Worm (Caenorhabditis elegans) whole organism, L2 larva: ENCODE data around the gene ocr-1.

Experiments used
- C34F6.9 ChIP-seq: fragments of 150-350 bp; optimal IDR thresholded peaks from 2 replicates; lab custom pipeline; 2014; ENCODE audit warnings: missing biosample characterization, missing genetic modification characterization
- F13H6.1 ChIP-seq: sonication (generic microtip); optimal IDR thresholded peaks from 2 replicates; lab custom pipeline; 2016; ENCODE audit warnings: missing genetic modification characterization, missing compliant biosample characterization
- R02D3.7 ChIP-seq: fragments of 150-350 bp; optimal IDR thresholded peaks from 2 replicates; lab custom pipeline; 2014; ENCODE audit warnings: missing biosample characterization, missing genetic modification characterization
- Y55F3AM.14 ChIP-seq: fragments of 200-800 bp; sonication (Bioruptor generic); optimal IDR thresholded peaks from 2 replicates; lab custom pipeline; 2018; ENCODE audit warnings: mild to moderate bottlenecking, missing genetic modification characterization, missing compliant biosample characterization
- ZK546.5 ChIP-seq: sonication (generic microtip); optimal IDR thresholded peaks from 2 replicates; lab custom pipeline; 2017; ENCODE audit warnings: missing biosample characterization, missing genetic modification characterization
- alr-1 ChIP-seq: fragments of 150-350 bp; optimal IDR thresholded peaks from 2 replicates; lab custom pipeline; 2014; ENCODE audit warnings: missing biosample characterization, missing genetic modification characterization
- ama-1 ChIP-seq: fragments of 150-350 bp; optimal IDR thresholded peaks from 2 replicates; lab custom pipeline; 2018; ENCODE audit warnings: inconsistent platforms
- blmp-1 ChIP-seq: sonication (generic microtip); optimal IDR thresholded peaks from 2 replicates; lab custom pipeline; 2017; ENCODE audit warnings: missing genetic modification characterization, mild to moderate bottlenecking, missing compliant biosample characterization, antibody characterized with exemption, moderate library complexity; ENCODE audit not compliant: insufficient read depth
- ceh-16 ChIP-seq: fragments of 150-350 bp; optimal IDR thresholded peaks from 2 replicates; lab custom pipeline; 2014; ENCODE audit warnings: missing biosample characterization, missing genetic modification characterization
- ceh-82 ChIP-seq: fragments of 150-350 bp; optimal IDR thresholded peaks from 2 replicates; lab custom pipeline; 2014; ENCODE audit warnings: missing biosample characterization, missing genetic modification characterization
- crh-2 ChIP-seq: sonication (generic microtip); optimal IDR thresholded peaks from 2 replicates; lab custom pipeline; 2017; ENCODE audit warnings: missing biosample characterization, missing genetic modification characterization
- egl-27 ChIP-seq: sonication (generic microtip); optimal IDR thresholded peaks from 3 replicates; lab custom pipeline; 2017; ENCODE audit warnings: missing biosample characterization, missing genetic modification reagents, missing genetic modification characterization
- elt-3 ChIP-seq: sonication (generic microtip); optimal IDR thresholded peaks from 2 replicates; lab custom pipeline; 2017; ENCODE audit warnings: missing biosample characterization, missing genetic modification characterization
- fos-1 ChIP-seq: fragments of 150-350 bp; optimal IDR thresholded peaks from 2 replicates; lab custom pipeline; 2014; ENCODE audit warnings: missing biosample characterization, missing genetic modification characterization
- gmeb-1 ChIP-seq: fragments of 150-350 bp; optimal IDR thresholded peaks from 2 replicates; lab custom pipeline; 2014; ENCODE audit warnings: missing biosample characterization, missing genetic modification characterization
- lin-11 ChIP-seq: fragments of 150-350 bp; sonication (generic microtip); optimal IDR thresholded peaks from 2 replicates; lab custom pipeline; 2014; ENCODE audit warnings: missing biosample characterization, missing genetic modification characterization, inconsistent platforms, mixed read lengths
- lin-13 ChIP-seq: fragments of 150-350 bp; optimal IDR thresholded peaks from 2 replicates; lab custom pipeline; 2014; ENCODE audit warnings: missing biosample characterization, missing genetic modification reagents, missing genetic modification characterization
- lin-39 ChIP-seq: fragments of 150-350 bp; optimal IDR thresholded peaks from 2 replicates; lab custom pipeline; 2014; ENCODE audit warnings: missing biosample characterization, missing genetic modification reagents, missing genetic modification characterization
- lsy-2 ChIP-seq, 2 experiments: fragments of 150-350 bp in 1 of 2; sonication (generic microtip) in 1 of 2; optimal IDR thresholded peaks; 2 replicates each; lab custom pipeline; 2014 to 2017; ENCODE audit warnings: missing biosample characterization in 2 of 2, missing genetic modification characterization in 2 of 2
- mab-5 ChIP-seq: fragments of 150-350 bp; optimal IDR thresholded peaks from 2 replicates; lab custom pipeline; 2014; ENCODE audit warnings: missing biosample characterization, missing genetic modification characterization
- mbf-1 ChIP-seq: sonication (generic microtip); optimal IDR thresholded peaks from 2 replicates; lab custom pipeline; 2017; ENCODE audit warnings: missing biosample characterization, missing genetic modification characterization
- mdl-1 ChIP-seq, 2 experiments: fragments of 150-350 bp in 1 of 2; sonication (generic microtip) in 1 of 2; optimal IDR thresholded peaks; 2 replicates each; lab custom pipeline; 2017; ENCODE audit warnings: missing biosample characterization in 2 of 2, missing genetic modification characterization in 2 of 2
- nhr-10 ChIP-seq: sonication (generic microtip); optimal IDR thresholded peaks from 2 replicates; lab custom pipeline; 2017; ENCODE audit warnings: missing biosample characterization, missing genetic modification characterization
- nhr-11 ChIP-seq: fragments of 150-350 bp; optimal IDR thresholded peaks from 2 replicates; lab custom pipeline; 2014; ENCODE audit warnings: missing biosample characterization, missing genetic modification characterization
- nhr-129 ChIP-seq: fragments of 150-350 bp; optimal IDR thresholded peaks from 2 replicates; lab custom pipeline; 2014; ENCODE audit warnings: missing biosample characterization, missing genetic modification characterization
- nhr-21 ChIP-seq: fragments of 150-350 bp; optimal IDR thresholded peaks from 2 replicates; lab custom pipeline; 2014; ENCODE audit warnings: missing biosample characterization, missing genetic modification characterization
- nhr-237 ChIP-seq: fragments of 150-350 bp; optimal IDR thresholded peaks from 2 replicates; lab custom pipeline; 2014; ENCODE audit warnings: missing biosample characterization, missing genetic modification characterization
- nhr-25 ChIP-seq: fragments of 150-350 bp; sonication (generic microtip); optimal IDR thresholded peaks from 3 replicates; lab custom pipeline; 2014; ENCODE audit warnings: missing biosample characterization, missing genetic modification characterization
- nhr-6 ChIP-seq: fragments of 150-350 bp; optimal IDR thresholded peaks from 2 replicates; lab custom pipeline; 2014; ENCODE audit warnings: missing biosample characterization, missing genetic modification characterization
- nhr-77 ChIP-seq: fragments of 150-350 bp; optimal IDR thresholded peaks from 2 replicates; lab custom pipeline; 2014; ENCODE audit warnings: missing biosample characterization, missing genetic modification characterization
- peb-1 ChIP-seq: fragments of 150-350 bp; optimal IDR thresholded peaks from 2 replicates; lab custom pipeline; 2014; ENCODE audit warnings: missing biosample characterization, missing genetic modification characterization
- sem-4 ChIP-seq: fragments of 150-350 bp; optimal IDR thresholded peaks from 2 replicates; lab custom pipeline; 2014; ENCODE audit warnings: missing biosample characterization, missing genetic modification reagents, missing genetic modification characterization
- sma-3 ChIP-seq: sonication (generic microtip); optimal IDR thresholded peaks from 2 replicates; lab custom pipeline; 2016; ENCODE audit warnings: missing genetic modification reagents, missing genetic modification characterization, missing compliant biosample characterization
- sma-9 ChIP-seq, 2 experiments: fragments of 150-350 bp in 1 of 2; sonication (generic microtip) in 1 of 2; optimal IDR thresholded peaks; 2 replicates each; lab custom pipeline; 2014 to 2016; ENCODE audit warnings: missing genetic modification characterization in 2 of 2, mild to moderate bottlenecking in 1 of 2, missing biosample characterization in 1 of 2, missing compliant biosample characterization in 1 of 2, missing genetic modification reagents in 1 of 2, moderate library complexity in 1 of 2
- snpc-4 ChIP-seq: fragments of 150-350 bp; optimal IDR thresholded peaks from 2 replicates; lab custom pipeline; 2014; ENCODE audit warnings: missing biosample characterization, missing genetic modification characterization
- unc-39 ChIP-seq: fragments of 150-350 bp; optimal IDR thresholded peaks from 2 replicates; lab custom pipeline; 2014; ENCODE audit warnings: missing biosample characterization, missing genetic modification characterization
- unc-55 ChIP-seq: fragments of 150-350 bp; sonication (generic microtip); optimal IDR thresholded peaks from 3 replicates; lab custom pipeline; 2014; ENCODE audit warnings: missing biosample characterization, missing genetic modification reagents, missing genetic modification characterization
- unc-62 ChIP-seq: fragments of 150-350 bp; optimal IDR thresholded peaks from 2 replicates; lab custom pipeline; 2014; ENCODE audit warnings: missing biosample characterization, missing genetic modification reagents, missing genetic modification characterization
- zag-1 ChIP-seq: fragments of 150-350 bp; optimal IDR thresholded peaks from 2 replicates; lab custom pipeline; 2014; ENCODE audit warnings: missing biosample characterization, missing genetic modification characterization
- ztf-1 ChIP-seq: fragments of 200-800 bp; sonication (Bioruptor generic); conservative IDR thresholded peaks from 2 replicates; pipeline ENCODE4 v1.3.6; 2022; ENCODE audit warnings: missing genetic modification characterization, missing compliant biosample characterization
- ztf-11 ChIP-seq: sonication (generic microtip); optimal IDR thresholded peaks from 2 replicates; lab custom pipeline; 2017; ENCODE audit warnings: missing biosample characterization, missing genetic modification characterization
- ztf-4 ChIP-seq: fragments of 150-350 bp; optimal IDR thresholded peaks from 2 replicates; lab custom pipeline; 2014; ENCODE audit warnings: missing biosample characterization, missing genetic modification characterization

Gene ocr-1

DNA sequence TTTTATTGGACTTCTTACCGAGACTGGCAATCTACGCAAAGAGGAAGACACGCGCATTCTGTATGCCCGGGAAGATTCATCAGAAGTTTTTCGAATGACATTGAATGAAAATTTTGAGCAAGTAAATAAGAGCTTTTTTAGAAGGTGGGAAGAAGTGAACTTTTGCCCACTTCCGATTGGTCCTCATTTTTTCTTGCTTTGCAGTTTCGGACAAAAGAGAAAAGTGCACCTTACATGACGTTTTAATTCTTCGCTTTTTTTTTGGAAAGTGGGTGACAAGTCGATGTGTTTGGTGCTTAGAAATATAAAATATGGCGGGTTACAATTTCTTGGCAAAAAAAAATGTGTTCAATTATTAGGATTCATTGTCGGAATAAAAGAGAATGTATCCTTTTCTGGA is 40.2 kb downstream of the ocr-1 start, which contains the start of gene secs-1:
Gene secs-1 (minus strand): TSS at position 101 of the 400 bp plus-strand sequence.
- TF ChIP-seq unc-39: no peak
- no peak for TF ChIP-seq nhr-6
- no peak for TF ChIP-seq blmp-1 (tag; lab: Kevin White, UChicago)
- TF ChIP-seq lin-11 (tag; lab: Kevin White, UChicago): no peak

DNA sequence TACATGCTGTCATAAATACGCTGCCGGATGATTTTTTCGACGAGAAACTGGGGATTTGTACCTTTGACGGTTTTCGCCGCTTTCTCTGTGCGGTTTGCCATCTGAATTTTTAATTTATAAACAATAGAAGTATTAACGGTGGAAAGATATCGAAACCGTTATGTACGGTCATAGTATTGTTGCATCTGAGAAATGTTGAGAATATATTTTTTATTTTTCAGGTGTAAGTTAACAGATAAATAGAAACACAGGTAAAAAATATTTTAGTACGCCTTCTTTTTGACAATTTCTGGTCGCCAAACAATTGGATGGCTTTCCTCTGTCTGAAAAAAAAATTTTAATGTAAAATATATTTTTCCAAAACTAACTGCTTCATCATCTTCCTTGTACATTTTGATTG is 41.8 kb downstream of the ocr-1 start, which contains the start of gene prp-38:
Gene prp-38 (minus strand): TSS at position 101 of the 400 bp plus-strand sequence.
- no peak for TF ChIP-seq ZK546.5 (tag; lab: Kevin White, UChicago)
- TF ChIP-seq nhr-10 (tag; lab: Kevin White, UChicago): no peak
- no peak for TF ChIP-seq nhr-237
- TF ChIP-seq ztf-11: no peak
- no peak for TF ChIP-seq nhr-6
- no peak for TF ChIP-seq alr-1 (tag; lab: Kevin White, UChicago)
- TF ChIP-seq crh-2 (tag; lab: Kevin White, UChicago): no peak
- TF ChIP-seq ceh-16: no peak
- no peak for TF ChIP-seq gmeb-1
- no peak for TF ChIP-seq unc-62 (GFP tag; lab: Kevin White, UChicago)
- no peak for TF ChIP-seq blmp-1 (tag; lab: Kevin White, UChicago)
- no peak for TF ChIP-seq snpc-4 (tag; lab: Kevin White, UChicago)
- TF ChIP-seq peb-1 (tag; lab: Kevin White, UChicago): no peak

DNA sequence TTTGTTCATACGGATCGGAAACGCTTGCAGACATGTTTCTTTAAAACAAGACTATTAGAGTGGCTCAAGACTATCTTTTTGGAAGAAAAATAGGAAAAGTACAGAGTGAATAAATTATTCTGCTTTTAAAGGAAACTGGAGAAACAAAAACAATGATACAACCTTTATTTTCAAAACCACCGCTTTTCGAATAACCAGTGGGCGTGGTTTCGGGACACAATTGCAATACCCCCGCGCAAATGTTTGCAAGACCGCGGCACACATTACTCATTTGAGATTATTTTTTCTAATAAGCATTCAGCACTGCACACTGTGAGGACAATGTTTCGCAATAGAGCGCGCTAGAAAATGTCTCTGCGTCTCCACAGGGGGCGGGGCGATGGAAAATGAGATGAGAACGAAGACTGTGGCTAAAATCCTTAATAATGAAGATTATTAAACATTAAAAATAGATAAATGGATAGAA is 43.7 kb downstream of the ocr-1 start, which contains the start of gene plrg-1:
Gene plrg-1 (minus strand): TSS at position 51 of the 466 bp plus-strand sequence.
- TF ChIP-seq lin-11 (tag; lab: Kevin White, UChicago): peak; percentile 88
- peak; percentile 53 for TF ChIP-seq nhr-11 (tag; lab: Kevin White, UChicago)
- no peak for TF ChIP-seq lin-39
- no peak for TF ChIP-seq mbf-1 (tag; lab: Kevin White, UChicago)
- TF ChIP-seq Y55F3AM.14: peak; percentile 7
- peak; percentile 86 for TF ChIP-seq gmeb-1
- peak in 1 of 2 experiments; percentile 30 for TF ChIP-seq mdl-1 (tag; optimal IDR thresholded peaks at IDR 0.05; lab: Kevin White, UChicago)
- TF ChIP-seq ztf-1 (GFP tag; lab: Robert Waterston, UW): no peak
- TF ChIP-seq C34F6.9 (tag; lab: Kevin White, UChicago): peak; percentile 89
- peak; percentile 22 for TF ChIP-seq ZK546.5 (tag; lab: Kevin White, UChicago)
- peak; percentile 19 for TF ChIP-seq R02D3.7
- TF ChIP-seq ama-1: no peak
- TF ChIP-seq nhr-77 (tag; lab: Kevin White, UChicago): no peak
- peak; percentile 93 for TF ChIP-seq F13H6.1 (tag; lab: Kevin White, UChicago)
- peak; percentile 72 to 87 for TF ChIP-seq lsy-2 (tag; optimal IDR thresholded peaks at IDR 0.05; lab: Kevin White, UChicago)
- TF ChIP-seq crh-2 (tag; lab: Kevin White, UChicago): peak; percentile 83
- peak; percentile 82 for TF ChIP-seq lin-13 (GFP tag; lab: Kevin White, UChicago)
- peak; percentile 9 for TF ChIP-seq ztf-11
- peak; percentile 63 for TF ChIP-seq ceh-16
- peak; percentile 23 for TF ChIP-seq nhr-237
- peak; percentile 50 for TF ChIP-seq ceh-82 (tag; lab: Kevin White, UChicago)
- TF ChIP-seq sem-4 (tag; lab: Kevin White, UChicago): peak; percentile 85
- TF ChIP-seq ztf-4 (tag; lab: Kevin White, UChicago): peak; percentile 83
- TF ChIP-seq zag-1 (tag; lab: Kevin White, UChicago): peak; percentile 56
- TF ChIP-seq unc-55 (GFP tag; lab: Kevin White, UChicago): peak; percentile 95
- peak; percentile 70 for TF ChIP-seq nhr-21 (tag; lab: Kevin White, UChicago)
- TF ChIP-seq fos-1 (tag; lab: Kevin White, UChicago): peak; percentile 54
- TF ChIP-seq unc-62 (GFP tag; lab: Kevin White, UChicago): no peak
- peak; percentile 90 for TF ChIP-seq sma-3 (GFP tag; lab: Kevin White, UChicago)
- TF ChIP-seq snpc-4 (tag; lab: Kevin White, UChicago): peak; percentile 74
- peak; percentile 1 for TF ChIP-seq alr-1 (tag; lab: Kevin White, UChicago)
- TF ChIP-seq nhr-129 (tag; lab: Kevin White, UChicago): peak; percentile 86
- peak; percentile 91 for TF ChIP-seq mab-5 (tag; lab: Kevin White, UChicago)
- TF ChIP-seq egl-27 (tag; lab: Kevin White, UChicago): peak; percentile 62
- TF ChIP-seq sma-9 (GFP tag; optimal IDR thresholded peaks at IDR 0.05; lab: Kevin White, UChicago): peak; percentile 96
- no peak for TF ChIP-seq sma-9 (tag; optimal IDR thresholded peaks at IDR 0.05; lab: Kevin White, UChicago)
- TF ChIP-seq elt-3 (tag; lab: Kevin White, UChicago): no peak
- no peak for TF ChIP-seq nhr-10 (tag; lab: Kevin White, UChicago)
- TF ChIP-seq nhr-6: peak; percentile 62
- TF ChIP-seq nhr-25 (tag; lab: Kevin White, UChicago): peak; percentile 91
